Worm (Caenorhabditis elegans) whole organism, late embryonic: ENCODE data around the gene cav-1.

Experiments used
- C08G9.2 ChIP-seq: sonication (generic microtip); optimal IDR thresholded peaks from 2 replicates; lab custom pipeline; 2016; ENCODE audit warnings: mild to moderate bottlenecking, missing genetic modification characterization, moderate library complexity, missing compliant biosample characterization
- K02D7.2 ChIP-seq: sonication (generic microtip); optimal IDR thresholded peaks from 2 replicates; lab custom pipeline; 2017; ENCODE audit warnings: mild to moderate bottlenecking, missing genetic modification characterization, missing compliant biosample characterization
- K09A11.1 ChIP-seq: sonication (generic microtip); optimal IDR thresholded peaks from 2 replicates; lab custom pipeline; 2017; ENCODE audit warnings: antibody characterized with exemption, mild to moderate bottlenecking, missing genetic modification characterization, missing compliant biosample characterization; ENCODE audit not compliant: insufficient read depth
- ama-1 ChIP-seq: fragments of 150-350 bp; optimal IDR thresholded peaks from 2 replicates; lab custom pipeline; 2014
- ceh-14 ChIP-seq: sonication (generic microtip); optimal IDR thresholded peaks from 2 replicates; lab custom pipeline; 2016; ENCODE audit warnings: missing genotype, missing genetic modification characterization, missing compliant biosample characterization
- ceh-18 ChIP-seq: sonication (generic microtip); optimal IDR thresholded peaks from 2 replicates; lab custom pipeline; 2016; ENCODE audit warnings: missing genetic modification characterization, missing compliant biosample characterization
- ceh-19 ChIP-seq: fragments of 200-800 bp; sonication (Bioruptor generic); optimal IDR thresholded peaks from 2 replicates; lab custom pipeline; 2018; ENCODE audit warnings: mild to moderate bottlenecking, missing genetic modification characterization, missing compliant biosample characterization
- ceh-30 ChIP-seq: fragments of 150-350 bp; optimal IDR thresholded peaks from 2 replicates; lab custom pipeline; 2014; ENCODE audit warnings: missing biosample characterization, missing genetic modification characterization
- ceh-31 ChIP-seq: sonication (generic microtip); optimal IDR thresholded peaks from 2 replicates; lab custom pipeline; 2016; ENCODE audit warnings: missing genetic modification characterization, missing compliant biosample characterization
- ceh-34 ChIP-seq: sonication (generic microtip); optimal IDR thresholded peaks from 2 replicates; lab custom pipeline; 2016; ENCODE audit warnings: mild to moderate bottlenecking, missing genetic modification characterization, missing compliant biosample characterization
- ceh-48 ChIP-seq: sonication (generic microtip); optimal IDR thresholded peaks from 2 replicates; lab custom pipeline; 2016; ENCODE audit warnings: missing genetic modification characterization, inconsistent platforms, missing compliant biosample characterization
- ceh-9 ChIP-seq: sonication (generic microtip); optimal IDR thresholded peaks from 2 replicates; lab custom pipeline; 2016; ENCODE audit warnings: mild to moderate bottlenecking, missing genetic modification characterization, inconsistent platforms, missing compliant biosample characterization
- che-1 ChIP-seq: sonication (generic microtip); optimal IDR thresholded peaks from 2 replicates; lab custom pipeline; 2016; ENCODE audit warnings: mild to moderate bottlenecking, missing genetic modification characterization, missing compliant biosample characterization
- dmd-4 ChIP-seq: sonication (generic microtip); optimal IDR thresholded peaks from 2 replicates; lab custom pipeline; 2016; ENCODE audit warnings: borderline replicate concordance, missing genetic modification characterization, missing compliant biosample characterization
- elt-2 ChIP-seq: sonication (generic microtip); optimal IDR thresholded peaks from 2 replicates; lab custom pipeline; 2016; ENCODE audit warnings: missing genetic modification reagents, missing genetic modification characterization, missing compliant biosample characterization
- elt-4 ChIP-seq: sonication (generic microtip); optimal IDR thresholded peaks from 2 replicates; lab custom pipeline; 2016; ENCODE audit warnings: missing genetic modification characterization, missing compliant biosample characterization
- fax-1 ChIP-seq: sonication (generic microtip); optimal IDR thresholded peaks from 2 replicates; lab custom pipeline; 2016; ENCODE audit warnings: missing genotype, missing genetic modification characterization, missing compliant biosample characterization
- fkh-10 ChIP-seq: fragments of 150-350 bp; optimal IDR thresholded peaks from 2 replicates; lab custom pipeline; 2014; ENCODE audit warnings: missing biosample characterization, missing genetic modification reagents, missing genetic modification characterization
- gmeb-2 ChIP-seq: sonication (generic microtip); optimal IDR thresholded peaks from 2 replicates; lab custom pipeline; 2016; ENCODE audit warnings: missing genetic modification characterization, inconsistent platforms, missing compliant biosample characterization
- hlh-13 ChIP-seq: fragments of 200-800 bp; sonication (Bioruptor generic); optimal IDR thresholded peaks from 2 replicates; lab custom pipeline; 2018; ENCODE audit warnings: mild to moderate bottlenecking, missing genetic modification characterization, missing compliant biosample characterization
- hlh-6 ChIP-seq: sonication (generic microtip); optimal IDR thresholded peaks from 2 replicates; lab custom pipeline; 2016; ENCODE audit warnings: missing genotype, missing genetic modification characterization, missing compliant biosample characterization
- hlh-8 ChIP-seq: sonication (generic microtip); optimal IDR thresholded peaks from 2 replicates; lab custom pipeline; 2016; ENCODE audit warnings: missing genotype, missing genetic modification characterization, missing compliant biosample characterization
- lin-11 ChIP-seq: fragments of 200-800 bp; sonication (Bioruptor generic); optimal IDR thresholded peaks from 2 replicates; lab custom pipeline; 2018; ENCODE audit warnings: mild to moderate bottlenecking, missing genetic modification characterization, missing compliant biosample characterization
- madf-2 ChIP-seq: sonication (generic microtip); optimal IDR thresholded peaks from 2 replicates; lab custom pipeline; 2017; ENCODE audit warnings: missing genetic modification characterization, missing compliant biosample characterization
- mec-3 ChIP-seq: sonication (generic microtip); optimal IDR thresholded peaks from 2 replicates; lab custom pipeline; 2016; ENCODE audit warnings: borderline replicate concordance, missing genetic modification characterization, missing compliant biosample characterization
- nhr-11 ChIP-seq: fragments of 150-350 bp; optimal IDR thresholded peaks from 2 replicates; lab custom pipeline; 2014; ENCODE audit warnings: missing biosample characterization, missing genetic modification characterization
- nhr-232 ChIP-seq: sonication (generic microtip); optimal IDR thresholded peaks from 2 replicates; lab custom pipeline; 2016; ENCODE audit warnings: missing genetic modification characterization, missing compliant biosample characterization
- npax-4 ChIP-seq: sonication (generic microtip); optimal IDR thresholded peaks from 2 replicates; lab custom pipeline; 2016; ENCODE audit warnings: missing genetic modification characterization, missing compliant biosample characterization
- pag-3 ChIP-seq: sonication (generic microtip); optimal IDR thresholded peaks from 2 replicates; lab custom pipeline; 2016; ENCODE audit warnings: missing compliant biosample characterization, missing genetic modification characterization, borderline replicate concordance
- pqm-1 ChIP-seq: sonication (generic microtip); optimal IDR thresholded peaks from 2 replicates; lab custom pipeline; 2016; ENCODE audit warnings: missing genetic modification characterization, missing compliant biosample characterization
- pros-1 ChIP-seq: fragments of 150-350 bp; optimal IDR thresholded peaks from 2 replicates; lab custom pipeline; 2014; ENCODE audit warnings: missing biosample characterization, missing genetic modification reagents, missing genetic modification characterization
- rnt-1 ChIP-seq: sonication (generic microtip); optimal IDR thresholded peaks from 2 replicates; lab custom pipeline; 2016; ENCODE audit warnings: missing genetic modification characterization, missing compliant biosample characterization
- sdc-2 ChIP-seq: sonication (generic microtip); optimal IDR thresholded peaks from 2 replicates; lab custom pipeline; 2016; ENCODE audit warnings: missing genotype, missing genetic modification characterization, missing compliant biosample characterization
- sox-2 ChIP-seq: fragments of 200-800 bp; sonication (Bioruptor generic); IDR thresholded peaks from 2 replicates; pipeline ENCODE4 v1.3.6; 2022; ENCODE audit warnings: missing genetic modification reagents, missing genetic modification characterization, missing compliant biosample characterization
- tbx-2 ChIP-seq: sonication (generic microtip); optimal IDR thresholded peaks from 2 replicates; lab custom pipeline; 2016; ENCODE audit warnings: missing genetic modification characterization, missing compliant biosample characterization
- ttx-3 ChIP-seq: sonication (generic microtip); optimal IDR thresholded peaks from 2 replicates; lab custom pipeline; 2016; ENCODE audit warnings: missing genetic modification reagents, missing genetic modification characterization, missing compliant biosample characterization
- unc-3 ChIP-seq, 2 experiments: fragments of 200-800 bp in 1 of 2; sonication (Bioruptor generic) in 1 of 2; sonication (generic microtip) in 1 of 2; conservative IDR thresholded peaks in 1 of 2; optimal IDR thresholded peaks in 1 of 2; 2 replicates each; pipeline versions ENCODE4 v1.3.6 to Lab custom; 2016 to 2022; ENCODE audit warnings: missing compliant biosample characterization in 2 of 2, missing genetic modification characterization in 2 of 2, missing genetic modification reagents in 1 of 2
- unc-42 ChIP-seq: sonication (generic microtip); optimal IDR thresholded peaks from 2 replicates; lab custom pipeline; 2016; ENCODE audit warnings: missing genotype, missing genetic modification characterization, missing compliant biosample characterization
- unc-86 ChIP-seq: sonication (generic microtip); optimal IDR thresholded peaks from 2 replicates; lab custom pipeline; 2016; ENCODE audit warnings: missing genetic modification characterization, missing compliant biosample characterization
- zip-5 ChIP-seq: sonication (generic microtip); optimal IDR thresholded peaks from 2 replicates; lab custom pipeline; 2016; ENCODE audit warnings: missing genetic modification characterization, missing compliant biosample characterization

The cav-1 gene

ce11 chrIV:9789496-9789895 is 17.2 kb downstream of the cav-1 start, which contains the start of gene T13F2.4:
Gene T13F2.4 (plus strand): TSS chrIV:9789796.
- no peak for TF ChIP-seq ceh-30 (tag; lab: Kevin White, UChicago)
- TF ChIP-seq, all 69 proteins: peak for 0

ce11 chrIV:9790708-9791107 is 18.4 kb downstream of the cav-1 start:
- TF ChIP-seq ama-1 (lab: Kevin White, UChicago) (no peak), ceh-9 (tag; lab: Kevin White, UChicago) (no peak), ceh-34 (tag; lab: Kevin White, UChicago) (no peak), nhr-11 (no peak), elt-2 (tag; lab: Kevin White, UChicago) (no peak), hlh-8 (no peak), nhr-232 (tag; lab: Kevin White, UChicago) (no peak), ceh-31 (no peak), unc-42 (tag; lab: Kevin White, UChicago) (no peak)
- TF ChIP-seq, all 69 proteins: peak for 0

ce11 chrIV:9795250-9795649 is 22.9 kb downstream of the cav-1 start:
- no peak for TF ChIP-seq elt-4 (tag; lab: Kevin White, UChicago)
- no peak for TF ChIP-seq K09A11.1 (tag; lab: Kevin White, UChicago)
- TF ChIP-seq ttx-3 (tag; lab: Kevin White, UChicago), result no peak
- no peak for TF ChIP-seq npax-4 (tag; lab: Kevin White, UChicago)
- TF ChIP-seq ceh-18 (tag; lab: Kevin White, UChicago), result no peak
- TF ChIP-seq fkh-10 (GFP tag; lab: Kevin White, UChicago), result no peak
- no peak for TF ChIP-seq ceh-9 (tag; lab: Kevin White, UChicago)
- no peak for TF ChIP-seq dmd-4
- TF ChIP-seq ama-1 (lab: Kevin White, UChicago), result no peak
- no peak for TF ChIP-seq unc-86 (tag; lab: Kevin White, UChicago)
- no peak for TF ChIP-seq ceh-19
- no peak for TF ChIP-seq pros-1 (tag; lab: Kevin White, UChicago)
- TF ChIP-seq sdc-2 (tag; lab: Kevin White, UChicago), result no peak
- no peak for TF ChIP-seq madf-2 (tag; lab: Kevin White, UChicago)
- no peak for TF ChIP-seq mec-3 (tag; lab: Kevin White, UChicago)
- TF ChIP-seq K02D7.2 (tag; lab: Kevin White, UChicago), result no peak
- no peak for TF ChIP-seq pqm-1 (tag; lab: Kevin White, UChicago)
- no peak for TF ChIP-seq rnt-1 (tag; lab: Kevin White, UChicago)
- TF ChIP-seq zip-5 (tag; lab: Kevin White, UChicago), result no peak
- TF ChIP-seq hlh-13 (GFP tag; lab: Kevin White, UChicago), result no peak

ce11 chrIV:9796494-9796893 is 24.2 kb downstream of the cav-1 start, which contains the start of gene pis-1:
Gene pis-1 (minus strand): TSS chrIV:9796594.
- TF ChIP-seq lin-11 (no peak), pag-3 (tag; lab: Kevin White, UChicago) (no peak), ceh-48 (tag; lab: Kevin White, UChicago) (no peak), fax-1 (tag; lab: Kevin White, UChicago) (no peak), pqm-1 (tag; lab: Kevin White, UChicago) (no peak), K02D7.2 (tag; lab: Kevin White, UChicago) (no peak), hlh-8 (no peak), gmeb-2 (tag; lab: Kevin White, UChicago) (no peak), ceh-14 (tag; lab: Kevin White, UChicago) (no peak), tbx-2 (tag; lab: Kevin White, UChicago) (no peak), C08G9.2 (tag; lab: Kevin White, UChicago) (no peak), hlh-6 (no peak), rnt-1 (tag; lab: Kevin White, UChicago) (no peak), unc-3 (GFP tag; conservative IDR thresholded peaks at IDR 0.05; lab: Robert Waterston, UW) (no peak), unc-3 (tag; optimal IDR thresholded peaks at IDR 0.05; lab: Kevin White, UChicago) (no peak), ceh-9 (tag; lab: Kevin White, UChicago) (no peak), sox-2 (no peak), che-1 (no peak)
